Fruit fly (Drosophila melanogaster) whole organism, adult: ENCODE measurements around the gene Lip2.

Experiments
- CG11617 ChIP-seq: fragments of 200-800 bp; sonication (Bioruptor generic); optimal IDR thresholded peaks from 2 replicates; lab custom pipeline; 2017; ENCODE audit warnings: mild to moderate bottlenecking, missing biosample characterization, missing genetic modification reagents, missing genetic modification characterization
- CG12768 ChIP-seq: fragments of 200-800 bp; sonication (Bioruptor generic); optimal IDR thresholded peaks from 2 replicates; lab custom pipeline; 2017; ENCODE audit warnings: missing biosample characterization, missing genetic modification characterization, mild to moderate bottlenecking, moderate library complexity, missing genetic modification reagents
- CG14711 ChIP-seq: fragments of 200-800 bp; sonication (Bioruptor generic); optimal IDR thresholded peaks from 2 replicates; lab custom pipeline; 2018; ENCODE audit warnings: missing biosample characterization, mild to moderate bottlenecking, missing genetic modification characterization, moderate library complexity
- CG1620 ChIP-seq: fragments of 200-800 bp; sonication (Bioruptor generic); optimal IDR thresholded peaks from 2 replicates; lab custom pipeline; 2016; ENCODE audit warnings: missing biosample characterization, missing genetic modification characterization
- CG33017 ChIP-seq: fragments of 200-800 bp; sonication (Bioruptor generic); optimal IDR thresholded peaks from 2 replicates; lab custom pipeline; 2018; ENCODE audit warnings: missing biosample characterization, mild to moderate bottlenecking, missing genetic modification characterization, moderate library complexity
- CG5204 ChIP-seq: fragments of 200-800 bp; sonication (Bioruptor generic); optimal IDR thresholded peaks from 2 replicates; lab custom pipeline; 2016; ENCODE audit warnings: missing biosample characterization, missing genetic modification characterization
- CG7045 ChIP-seq: fragments of 200-800 bp; sonication (Bioruptor generic); optimal IDR thresholded peaks from 2 replicates; lab custom pipeline; 2017; ENCODE audit warnings: missing biosample characterization, mild to moderate bottlenecking, missing genetic modification characterization
- CG7101 ChIP-seq: fragments of 200-800 bp; sonication (Bioruptor generic); optimal IDR thresholded peaks from 2 replicates; lab custom pipeline; 2018; ENCODE audit warnings: missing biosample characterization, mild to moderate bottlenecking, missing genetic modification characterization, moderate library complexity
- Clk ChIP-seq: fragments of 200-800 bp; sonication (Bioruptor generic); optimal IDR thresholded peaks from 2 replicates; lab custom pipeline; 2017; ENCODE audit warnings: missing biosample characterization, missing genetic modification characterization
- Crg-1 ChIP-seq: fragments of 200-800 bp; sonication (Bioruptor generic); optimal IDR thresholded peaks from 2 replicates; lab custom pipeline; 2016; ENCODE audit warnings: missing biosample characterization, missing genetic modification characterization
- Hr96 ChIP-seq: fragments of 200-800 bp; sonication (Bioruptor generic); optimal IDR thresholded peaks from 2 replicates; lab custom pipeline; 2016; ENCODE audit warnings: missing biosample characterization, missing genetic modification characterization
- Mnt ChIP-seq: fragments of 200-800 bp; sonication (Bioruptor generic); optimal IDR thresholded peaks from 2 replicates; lab custom pipeline; 2016; ENCODE audit warnings: missing biosample characterization, mild to moderate bottlenecking, missing genetic modification characterization
- bab1 ChIP-seq: fragments of 200-800 bp; sonication (Bioruptor generic); optimal IDR thresholded peaks from 3 replicates; lab custom pipeline; 2019; ENCODE audit warnings: missing biosample characterization, mild to moderate bottlenecking, missing genetic modification characterization, moderate library complexity
- cic ChIP-seq: fragments of 200-800 bp; sonication (Bioruptor generic); optimal IDR thresholded peaks from 2 replicates; lab custom pipeline; 2017; ENCODE audit warnings: missing biosample characterization, mild to moderate bottlenecking, missing genetic modification characterization, moderate library complexity
- cnc ChIP-seq, 2 experiments: fragments of >200 bp; optimal IDR thresholded peaks; 2 replicates each; lab custom pipeline; 2017
- kay ChIP-seq: fragments of 200-800 bp; sonication (Bioruptor generic); peaks from one replicate; lab custom pipeline; 2016; ENCODE audit warnings: missing biosample characterization, missing genetic modification characterization, borderline replicate concordance
- ovo ChIP-seq: fragments of 200-800 bp; sonication (Bioruptor generic); optimal IDR thresholded peaks from 2 replicates; lab custom pipeline; 2016; ENCODE audit warnings: missing biosample characterization, missing genetic modification characterization
- pad ChIP-seq: fragments of 200-800 bp; sonication (Bioruptor generic); optimal IDR thresholded peaks from 3 replicates; lab custom pipeline; 2017; ENCODE audit warnings: missing biosample characterization, missing genetic modification characterization, mild to moderate bottlenecking, moderate library complexity, missing genetic modification reagents
- tj ChIP-seq: fragments of 200-800 bp; sonication (Bioruptor generic); optimal IDR thresholded peaks from 3 replicates; lab custom pipeline; 2017; ENCODE audit warnings: missing biosample characterization, mild to moderate bottlenecking, missing genetic modification characterization, moderate library complexity
- toe ChIP-seq: fragments of 200-800 bp; sonication (Bioruptor generic); optimal IDR thresholded peaks from 2 replicates; lab custom pipeline; 2016; ENCODE audit warnings: missing biosample characterization, missing genetic modification characterization

Lip2 gene

dm6 chr2L:10685666-10686065 is 23.6 kb downstream of the Lip2 start:
- no peak for TF ChIP-seq CG5204
- no peak for TF ChIP-seq toe (GFP tag; lab: Kevin White, UChicago)
- no peak for TF ChIP-seq Mnt
- TF ChIP-seq CG7045 (GFP tag; lab: Kevin White, UChicago) = no peak
- TF ChIP-seq cnc (optimal IDR thresholded peaks at IDR 0.05; lab: Kevin White, UChicago) = no peak
- no peak for TF ChIP-seq Crg-1 (GFP tag; lab: Kevin White, UChicago)
- no peak for TF ChIP-seq cic (GFP tag; lab: Kevin White, UChicago)

DNA sequence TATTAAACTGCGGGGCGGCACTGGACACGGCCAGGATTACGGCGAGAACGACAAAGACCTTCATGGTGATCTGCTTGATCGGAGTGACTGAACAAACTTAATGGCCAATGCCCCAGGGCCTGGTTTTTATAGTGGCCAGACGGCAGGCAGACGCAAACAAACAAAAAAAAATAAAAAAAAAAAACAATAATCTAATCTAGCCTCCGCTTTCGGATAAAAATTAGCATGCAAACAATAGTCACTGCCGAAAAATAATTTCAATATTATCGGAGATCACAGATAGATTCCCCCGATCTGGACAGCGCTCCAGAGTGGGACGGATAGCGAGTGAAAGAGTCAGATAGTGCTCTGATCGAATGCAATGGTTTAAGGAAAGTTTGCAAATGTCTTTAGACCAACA is 24.9 kb downstream of the Lip2 start, which contains the start of gene CG7299:
TSS of gene CG7299 (minus strand) at position 101 of the 400 bp plus-strand sequence.
- no peak for TF ChIP-seq bab1 (GFP tag; lab: Kevin White, UChicago)
- TF ChIP-seq cnc (optimal IDR thresholded peaks at IDR 0.05; lab: Kevin White, UChicago) = no peak
- TF ChIP-seq CG1620 (GFP tag; lab: Kevin White, UChicago) = no peak
- no peak for TF ChIP-seq Mnt
- TF ChIP-seq CG7045 (GFP tag; lab: Kevin White, UChicago) = no peak
- no peak for TF ChIP-seq pad (GFP tag; lab: Kevin White, UChicago)
- no peak for TF ChIP-seq cic (GFP tag; lab: Kevin White, UChicago)
- no peak for TF ChIP-seq CG14711 (tag; lab: Kevin White, UChicago)
- no peak for TF ChIP-seq toe (GFP tag; lab: Kevin White, UChicago)
- no peak for TF ChIP-seq Clk
- TF ChIP-seq Hr96 = no peak
- no peak for TF ChIP-seq CG11617
- no peak for TF ChIP-seq kay
- no peak for TF ChIP-seq CG12768 (GFP tag; lab: Kevin White, UChicago)
- TF ChIP-seq tj (GFP tag; lab: Kevin White, UChicago) = no peak
- no peak for TF ChIP-seq CG7101 (tag; lab: Kevin White, UChicago)

- no peak for TF ChIP-seq kay
- no peak for TF ChIP-seq CG33017 (tag; lab: Kevin White, UChicago)
- no peak for TF ChIP-seq toe (GFP tag; lab: Kevin White, UChicago)
- TF ChIP-seq bab1 (GFP tag; lab: Kevin White, UChicago) = no peak
- no peak for TF ChIP-seq CG5204
- no peak for TF ChIP-seq CG12768 (GFP tag; lab: Kevin White, UChicago)
- TF ChIP-seq ovo = no peak
- no peak for TF ChIP-seq cic (GFP tag; lab: Kevin White, UChicago)
- TF ChIP-seq CG7045 (GFP tag; lab: Kevin White, UChicago) = no peak
- no peak for TF ChIP-seq CG1620 (GFP tag; lab: Kevin White, UChicago)
- no peak for TF ChIP-seq Hr96
- no peak for TF ChIP-seq Crg-1 (GFP tag; lab: Kevin White, UChicago)
- no peak for TF ChIP-seq CG7101 (tag; lab: Kevin White, UChicago)
- TF ChIP-seq Clk = no peak
- no peak for TF ChIP-seq CG14711 (tag; lab: Kevin White, UChicago)
- no peak for TF ChIP-seq Mnt
- no peak for TF ChIP-seq tj (GFP tag; lab: Kevin White, UChicago)
- no peak for TF ChIP-seq cnc (optimal IDR thresholded peaks at IDR 0.05; lab: Kevin White, UChicago)
- TF ChIP-seq CG11617 = no peak
Observed at dm6 chr2L:10682912-10683311, 26.3 kb downstream of the Lip2 start.

- TF ChIP-seq ovo (no peak), kay (no peak), CG11617 (no peak), tj (GFP tag; lab: Kevin White, UChicago) (no peak), CG33017 (tag; lab: Kevin White, UChicago) (no peak), CG5204 (no peak), bab1 (GFP tag; lab: Kevin White, UChicago) (no peak), CG14711 (tag; lab: Kevin White, UChicago) (no peak), CG7045 (GFP tag; lab: Kevin White, UChicago) (no peak), cic (GFP tag; lab: Kevin White, UChicago) (no peak), pad (GFP tag; lab: Kevin White, UChicago) (no peak), CG7101 (tag; lab: Kevin White, UChicago) (no peak), Crg-1 (GFP tag; lab: Kevin White, UChicago) (no peak)
Observed at dm6 chr2L:10682197-10682596, 27.1 kb downstream of the Lip2 start.

dm6 chr2L:10681602-10682001 is 27.7 kb downstream of the Lip2 start, which contains the start of gene CG17107:
TSS of gene CG17107 (plus strand) at chr2L:10681902.
- TF ChIP-seq CG12768 (GFP tag; lab: Kevin White, UChicago) (no peak), Mnt (no peak), bab1 (GFP tag; lab: Kevin White, UChicago) (no peak), tj (GFP tag; lab: Kevin White, UChicago) (no peak), cnc (optimal IDR thresholded peaks at IDR 0.05; lab: Kevin White, UChicago) (no peak), kay (no peak), CG7101 (tag; lab: Kevin White, UChicago) (no peak)

- no peak for TF ChIP-seq tj (GFP tag; lab: Kevin White, UChicago)
- TF ChIP-seq Crg-1 (GFP tag; lab: Kevin White, UChicago) = no peak
- no peak for TF ChIP-seq Hr96
- TF ChIP-seq toe (GFP tag; lab: Kevin White, UChicago) = no peak
- no peak for TF ChIP-seq pad (GFP tag; lab: Kevin White, UChicago)
- TF ChIP-seq CG7101 (tag; lab: Kevin White, UChicago) = no peak
- TF ChIP-seq cnc (optimal IDR thresholded peaks at IDR 0.05; lab: Kevin White, UChicago) = no peak
- TF ChIP-seq CG1620 (GFP tag; lab: Kevin White, UChicago) = no peak
- no peak for TF ChIP-seq CG5204
- no peak for TF ChIP-seq cic (GFP tag; lab: Kevin White, UChicago)
- no peak for TF ChIP-seq Mnt
- no peak for TF ChIP-seq CG11617
- TF ChIP-seq CG33017 (tag; lab: Kevin White, UChicago) = no peak
- TF ChIP-seq CG12768 (GFP tag; lab: Kevin White, UChicago) = no peak
Observed at dm6 chr2L:10680584-10681080, 28.6 kb downstream of the Lip2 start, which contains the start of gene CG17105. TSS of gene CG17105 (plus strand) at chr2L:10681030.
